Worm (Caenorhabditis elegans): ENCODE data around the gene gst-44.
A peak's percentile ranks its signal among the peaks of the same experiment; 100 is the strongest.

gst-44 gene

ce11 chrV:16395739-16396138 lies 5.0 kb downstream of the gst-44 start, which contains the start of gene F13A7.12:
F13A7.12 (plus strand) TSS chrV:16396039.
- TF ChIP-seq elt-3 (tag; optimal IDR thresholded peaks at IDR 0.05), result no peak

- no peak for TF ChIP-seq C34F6.9 (tag; optimal IDR thresholded peaks at IDR 0.05)
- no peak for TF ChIP-seq alr-1 (tag; optimal IDR thresholded peaks at IDR 0.05)
- no peak for TF ChIP-seq lin-11 (tag; optimal IDR thresholded peaks at IDR 0.05)
- no peak for TF ChIP-seq ztf-4 (tag; optimal IDR thresholded peaks at IDR 0.05)
- no peak for TF ChIP-seq elt-3 (tag; optimal IDR thresholded peaks at IDR 0.05)
- TF ChIP-seq elt-1 (tag; optimal IDR thresholded peaks at IDR 0.05), result no peak
- no peak for TF ChIP-seq skn-1 (tag; optimal IDR thresholded peaks at IDR 0.05)
- no peak for TF ChIP-seq ceh-82 (tag; optimal IDR thresholded peaks at IDR 0.05)
- no peak for TF ChIP-seq mdl-1 (tag; optimal IDR thresholded peaks at IDR 0.05)
- TF ChIP-seq fos-1 (tag; optimal IDR thresholded peaks at IDR 0.05), result no peak
- TF ChIP-seq nhr-6 (tag; optimal IDR thresholded peaks at IDR 0.05), result no peak
Measured at ce11 chrV:16399388-16399787, 8.7 kb downstream of the gst-44 start, which contains the start of gene sre-36. sre-36 (plus strand) TSS chrV:16399688.

ce11 chrV:16401519-16401918 lies 10.8 kb downstream of the gst-44 start, which contains the start of gene F13A7.14:
F13A7.14 (plus strand) TSS chrV:16401891.
- TF ChIP-seq crh-2 (tag; optimal IDR thresholded peaks at IDR 0.05) (peak; percentile 75), ceh-82 (tag; optimal IDR thresholded peaks at IDR 0.05) (no peak), sem-4 (tag; optimal IDR thresholded peaks at IDR 0.05) (peak; percentile 58), nhr-23 (tag; optimal IDR thresholded peaks at IDR 0.05) (no peak), skn-1 (tag; optimal IDR thresholded peaks at IDR 0.05) (no peak), C34F6.9 (tag; optimal IDR thresholded peaks at IDR 0.05) (peak; percentile 72), ztf-1 (GFP tag; conservative IDR thresholded peaks at IDR 0.05) (no peak), lsy-2 (tag; optimal IDR thresholded peaks at IDR 0.05) (peak; percentile 58 to 83), nhr-129 (tag; optimal IDR thresholded peaks at IDR 0.05) (no peak), elt-3 (tag; optimal IDR thresholded peaks at IDR 0.05) (no peak), nhr-25 (tag; optimal IDR thresholded peaks at IDR 0.05) (peak; percentile 68), nhr-12 (tag; optimal IDR thresholded peaks at IDR 0.05) (no peak), aly-2 (tag; optimal IDR thresholded peaks at IDR 0.05) (no peak), Y55F3AM.14 (GFP tag; optimal IDR thresholded peaks at IDR 0.05) (no peak), elt-1 (tag; optimal IDR thresholded peaks at IDR 0.05) (no peak), sma-3 (GFP tag; optimal IDR thresholded peaks at IDR 0.05) (peak; percentile 89), mab-5 (tag; optimal IDR thresholded peaks at IDR 0.05) (peak; percentile 41), ztf-4 (tag; optimal IDR thresholded peaks at IDR 0.05) (peak; percentile 28), unc-62 (GFP tag; optimal IDR thresholded peaks at IDR 0.05) (no peak), nhr-21 (tag; optimal IDR thresholded peaks at IDR 0.05) (peak; percentile 76), dmd-4 (tag; optimal IDR thresholded peaks at IDR 0.05) (no peak), nhr-11 (tag; optimal IDR thresholded peaks at IDR 0.05) (no peak), unc-39 (tag; optimal IDR thresholded peaks at IDR 0.05) (no peak), lin-11 (tag; optimal IDR thresholded peaks at IDR 0.05) (peak; percentile 64), lin-13 (GFP tag; optimal IDR thresholded peaks at IDR 0.05) (peak; percentile 79), ztf-11 (tag; optimal IDR thresholded peaks at IDR 0.05) (no peak), lin-39 (tag; optimal IDR thresholded peaks at IDR 0.05) (no peak), sma-9 (GFP tag; optimal IDR thresholded peaks at IDR 0.05) (peak; percentile 94), sma-9 (tag; optimal IDR thresholded peaks at IDR 0.05) (no peak), nhr-6 (tag; optimal IDR thresholded peaks at IDR 0.05) (no peak), ZK546.5 (tag; optimal IDR thresholded peaks at IDR 0.05) (no peak), fos-1 (tag; optimal IDR thresholded peaks at IDR 0.05) (peak; percentile 4), ama-1 (optimal IDR thresholded peaks at IDR 0.05) (no peak), gmeb-1 (tag; optimal IDR thresholded peaks at IDR 0.05) (peak; percentile 97), alr-1 (tag; optimal IDR thresholded peaks at IDR 0.05) (no peak), peb-1 (tag; optimal IDR thresholded peaks at IDR 0.05) (no peak), blmp-1 (tag; optimal IDR thresholded peaks at IDR 0.05; ENCODE audit: insufficient read depth) (peak; percentile 16), nhr-237 (tag; optimal IDR thresholded peaks at IDR 0.05) (no peak), F13H6.1 (tag; optimal IDR thresholded peaks at IDR 0.05) (peak; percentile 80), mdl-1 (tag; optimal IDR thresholded peaks at IDR 0.05) (no peak), unc-55 (GFP tag; optimal IDR thresholded peaks at IDR 0.05) (peak; percentile 85), mbf-1 (tag; optimal IDR thresholded peaks at IDR 0.05) (no peak), egl-27 (tag; optimal IDR thresholded peaks at IDR 0.05) (peak; percentile 61), snpc-4 (tag; optimal IDR thresholded peaks at IDR 0.05) (no peak), nhr-77 (tag; optimal IDR thresholded peaks at IDR 0.05) (no peak), ceh-16 (tag; optimal IDR thresholded peaks at IDR 0.05) (peak; percentile 77), zag-1 (tag; optimal IDR thresholded peaks at IDR 0.05) (no peak), R02D3.7 (tag; optimal IDR thresholded peaks at IDR 0.05) (peak; percentile 33), nhr-10 (tag; optimal IDR thresholded peaks at IDR 0.05) (peak; percentile 40)
